Fruit fly (Drosophila melanogaster) whole organism, embryonic: ENCODE measurements around the gene CG2256.

Experiments
- Adf1 ChIP-seq: fragments of 200-800 bp; sonication (Bioruptor generic); IDR thresholded peaks from 2 replicates; pipeline ENCODE4 v1.3.6; 2022; ENCODE audit warnings: missing biosample characterization, missing genetic modification characterization
- Aef1 ChIP-seq: fragments of 200-800 bp; sonication (Bioruptor generic); IDR thresholded peaks from 3 replicates; pipeline ENCODE4 v1.3.6; 2022; ENCODE audit warnings: missing biosample characterization, missing genetic modification characterization
- Antp ChIP-seq: fragments of 200-800 bp; sonication (Bioruptor generic); optimal IDR thresholded peaks from 3 replicates; lab custom pipeline; 2016; ENCODE audit warnings: missing biosample characterization, missing genetic modification characterization
- Atf-2 ChIP-seq: fragments of 200-800 bp; sonication (Bioruptor generic); optimal IDR thresholded peaks from 2 replicates; lab custom pipeline; 2016; ENCODE audit warnings: missing biosample characterization, missing genetic modification characterization
- Awh ChIP-seq: fragments of 200-800 bp; sonication (Bioruptor generic); IDR thresholded peaks from 2 replicates; pipeline ENCODE4, ENCODE4 v1.3.6; 2022; ENCODE audit warnings: missing biosample characterization, missing genetic modification characterization
- BEAF-32 ChIP-seq: fragments of 200-800 bp; sonication (Bioruptor generic); optimal IDR thresholded peaks from 3 replicates; lab custom pipeline; 2017; ENCODE audit warnings: missing biosample characterization, missing genetic modification characterization, mild to moderate bottlenecking, moderate library complexity, missing genetic modification reagents
- BtbVII ChIP-seq: fragments of 200-800 bp; sonication (Bioruptor generic); optimal IDR thresholded peaks from 3 replicates; lab custom pipeline; 2017; ENCODE audit warnings: missing biosample characterization, mild to moderate bottlenecking, missing genetic modification characterization
- CG11560 ChIP-seq: fragments of 200-800 bp; sonication (Bioruptor generic); IDR thresholded peaks from 3 replicates; pipeline ENCODE4 v1.3.6; 2022; ENCODE audit warnings: missing biosample characterization, missing genetic modification characterization
- CG12659 ChIP-seq: fragments of 200-800 bp; sonication (Bioruptor generic); optimal IDR thresholded peaks from 3 replicates; lab custom pipeline; 2017; ENCODE audit warnings: mild to moderate bottlenecking, missing biosample characterization, missing genetic modification reagents, missing genetic modification characterization
- CG14441 ChIP-seq: fragments of 200-800 bp; sonication (Bioruptor generic); IDR thresholded peaks from 2 replicates; pipeline ENCODE4 v1.3.6; 2022; ENCODE audit warnings: missing biosample characterization, missing genetic modification characterization
- CG1603 ChIP-seq: fragments of 200-800 bp; sonication (Bioruptor generic); optimal IDR thresholded peaks from 2 replicates; lab custom pipeline; 2019; ENCODE audit warnings: missing biosample characterization, mild to moderate bottlenecking, missing genetic modification characterization, moderate library complexity
- CG17186 ChIP-seq: fragments of 200-800 bp; sonication (Bioruptor generic); optimal IDR thresholded peaks from 3 replicates; lab custom pipeline; 2017; ENCODE audit warnings: missing biosample characterization, missing genetic modification reagents, missing genetic modification characterization
- CG3163 ChIP-seq: fragments of 200-800 bp; sonication (Bioruptor generic); optimal IDR thresholded peaks from 3 replicates; lab custom pipeline; 2016; ENCODE audit warnings: missing biosample characterization, missing genetic modification characterization
- CG32767 ChIP-seq: fragments of 200-800 bp; sonication (Bioruptor generic); IDR thresholded peaks from 2 replicates; pipeline ENCODE4 v1.3.6; 2022; ENCODE audit warnings: missing biosample characterization, missing genetic modification characterization
- CG34376 ChIP-seq: fragments of 200-800 bp; sonication (Bioruptor generic); optimal IDR thresholded peaks from 2 replicates; lab custom pipeline; 2018; ENCODE audit warnings: missing biosample characterization, mild to moderate bottlenecking, missing genetic modification characterization
- CG4282 ChIP-seq: fragments of 200-800 bp; sonication (Bioruptor generic); optimal IDR thresholded peaks from 2 replicates; lab custom pipeline; 2016; ENCODE audit warnings: missing biosample characterization, missing genetic modification characterization
- CG4730 ChIP-seq: fragments of 200-800 bp; sonication (Bioruptor generic); IDR thresholded peaks from 2 replicates; pipeline ENCODE4 v1.3.6; 2022; ENCODE audit warnings: missing biosample characterization, missing genetic modification characterization
- CG6791 ChIP-seq: fragments of 200-800 bp; sonication (Bioruptor generic); IDR thresholded peaks from 3 replicates; pipeline ENCODE4 v1.3.6; 2022; ENCODE audit warnings: missing biosample characterization, missing genetic modification characterization; ENCODE audit not compliant: partially characterized antibody
- CG8924 ChIP-seq: fragments of 200-800 bp; optimal IDR thresholded peaks from 3 replicates; lab custom pipeline; 2019; ENCODE audit warnings: missing biosample characterization, mild to moderate bottlenecking, missing genetic modification characterization, moderate library complexity
- CG9437 ChIP-seq: fragments of 200-800 bp; sonication (Bioruptor generic); optimal IDR thresholded peaks from 2 replicates; lab custom pipeline; 2018; ENCODE audit warnings: missing biosample characterization, mild to moderate bottlenecking, missing genetic modification characterization
- ERR ChIP-seq: fragments of 200-800 bp; sonication (Bioruptor generic); optimal IDR thresholded peaks from 2 replicates; lab custom pipeline; 2016; ENCODE audit warnings: missing biosample characterization, missing genetic modification characterization
- H2.0 ChIP-seq: fragments of 200-800 bp; sonication (Bioruptor generic); IDR thresholded peaks from 2 replicates; pipeline ENCODE4 v1.3.6; 2022; ENCODE audit warnings: missing biosample characterization, missing genetic modification characterization
- Hand ChIP-seq: fragments of 200-800 bp; sonication (Bioruptor generic); optimal IDR thresholded peaks from 2 replicates; lab custom pipeline; 2017; ENCODE audit warnings: mild to moderate bottlenecking, missing biosample characterization, missing genetic modification reagents, missing genetic modification characterization
- Hr3 ChIP-seq: fragments of 200-800 bp; sonication (Bioruptor generic); optimal IDR thresholded peaks from 3 replicates; lab custom pipeline; 2016; ENCODE audit warnings: missing biosample characterization, missing genetic modification characterization
- Max ChIP-seq: fragments of 200-800 bp; sonication (Bioruptor generic); optimal IDR thresholded peaks from 2 replicates; lab custom pipeline; 2016; ENCODE audit warnings: missing biosample characterization, mild to moderate bottlenecking, missing genetic modification characterization
- Meics ChIP-seq: fragments of 200-800 bp; sonication (Bioruptor generic); optimal IDR thresholded peaks from 2 replicates; lab custom pipeline; 2017; ENCODE audit warnings: missing biosample characterization, mild to moderate bottlenecking, missing genetic modification characterization
- NC2α ChIP-seq: fragments of 200-800 bp; sonication (Bioruptor generic); optimal IDR thresholded peaks from 2 replicates; lab custom pipeline; 2016; ENCODE audit warnings: missing biosample characterization, missing genetic modification characterization
- NK7.1 ChIP-seq: fragments of 200-800 bp; sonication (Bioruptor generic); optimal IDR thresholded peaks from 3 replicates; lab custom pipeline; 2016; ENCODE audit warnings: missing biosample characterization, missing genetic modification characterization
- Rfx ChIP-seq: fragments of 200-800 bp; sonication (Bioruptor generic); IDR thresholded peaks from 2 replicates; pipeline ENCODE4 v1.3.6; 2022; ENCODE audit warnings: missing biosample characterization, missing genetic modification characterization
- Scr ChIP-seq: fragments of 200-800 bp; sonication (Bioruptor generic); IDR thresholded peaks from 2 replicates; pipeline ENCODE4 v1.3.6; 2022; ENCODE audit warnings: missing biosample characterization, missing genetic modification characterization; ENCODE audit not compliant: partially characterized antibody
- ato ChIP-seq: fragments of 200-800 bp; sonication (Bioruptor generic); IDR thresholded peaks from 2 replicates; pipeline ENCODE4 v1.3.6; 2022; ENCODE audit warnings: missing biosample characterization, missing genetic modification characterization; ENCODE audit not compliant: partially characterized antibody
- az2 ChIP-seq: fragments of 200-800 bp; sonication (Bioruptor generic); optimal IDR thresholded peaks from 3 replicates; lab custom pipeline; 2016; ENCODE audit warnings: missing biosample characterization, missing genetic modification characterization
- bcd ChIP-seq: fragments of 200-800 bp; sonication (Bioruptor generic); optimal IDR thresholded peaks from 2 replicates; lab custom pipeline; 2017; ENCODE audit warnings: missing biosample characterization, mild to moderate bottlenecking, missing genetic modification characterization
- cas ChIP-seq: fragments of 200-800 bp; sonication (Bioruptor generic); IDR thresholded peaks from 2 replicates; pipeline ENCODE4 v1.3.6; 2022; ENCODE audit warnings: missing biosample characterization, missing genetic modification characterization
- chif ChIP-seq, 2 experiments: fragments of 200-800 bp; sonication (Bioruptor generic); optimal IDR thresholded peaks; 3 replicates each; lab custom pipeline; 2016; ENCODE audit warnings: missing biosample characterization in 2 of 2, missing genetic modification characterization in 2 of 2
- chinmo ChIP-seq: fragments of 200-800 bp; sonication (Bioruptor generic); IDR thresholded peaks from 4 replicates; pipeline ENCODE4 v1.3.6; 2022; ENCODE audit warnings: missing biosample characterization, missing genetic modification characterization; ENCODE audit not compliant: partially characterized antibody
- croc ChIP-seq: fragments of 200-800 bp; sonication (Bioruptor generic); conservative IDR thresholded peaks from 3 replicates; pipeline ENCODE4 v1.3.6; 2022; ENCODE audit warnings: missing biosample characterization, missing genetic modification characterization
- kah ChIP-seq: fragments of 200-800 bp; sonication (Bioruptor generic); optimal IDR thresholded peaks from 2 replicates; lab custom pipeline; 2018; ENCODE audit warnings: missing biosample characterization, mild to moderate bottlenecking, missing genetic modification characterization
- kni ChIP-seq: fragments of 200-800 bp; sonication (Bioruptor generic); optimal IDR thresholded peaks from 3 replicates; lab custom pipeline; 2017; ENCODE audit warnings: mild to moderate bottlenecking, missing biosample characterization, missing genetic modification reagents, missing genetic modification characterization
- lbe ChIP-seq: fragments of 200-800 bp; sonication (Bioruptor generic); optimal IDR thresholded peaks from 2 replicates; lab custom pipeline; 2016; ENCODE audit warnings: missing biosample characterization, mild to moderate bottlenecking, missing genetic modification characterization
- mld ChIP-seq: fragments of 200-800 bp; sonication (Bioruptor generic); IDR thresholded peaks from 3 replicates; pipeline ENCODE4 v1.3.6; 2022; ENCODE audit warnings: missing biosample characterization, missing genetic modification characterization; ENCODE audit not compliant: partially characterized antibody
- nerfin-1 ChIP-seq: fragments of 200-800 bp; sonication (Bioruptor generic); optimal IDR thresholded peaks from 3 replicates; lab custom pipeline; 2019; ENCODE audit warnings: missing biosample characterization, mild to moderate bottlenecking, missing genetic modification characterization, moderate library complexity
- org-1 ChIP-seq: fragments of 200-800 bp; sonication (Bioruptor generic); optimal IDR thresholded peaks from 2 replicates; lab custom pipeline; 2017; ENCODE audit warnings: missing biosample characterization, missing genetic modification characterization
- ssp ChIP-seq: fragments of 200-800 bp; sonication (Bioruptor generic); IDR thresholded peaks from 2 replicates; pipeline ENCODE4 v1.3.6; 2022; ENCODE audit warnings: missing biosample characterization, missing genetic modification characterization
- toy ChIP-seq: fragments of 200-800 bp; sonication (Bioruptor generic); IDR thresholded peaks from 2 replicates; pipeline ENCODE4 v1.3.6; 2022; ENCODE audit warnings: missing biosample characterization, missing genetic modification characterization
- trem ChIP-seq: fragments of 200-800 bp; optimal IDR thresholded peaks from 3 replicates; lab custom pipeline; 2019; ENCODE audit warnings: missing biosample characterization, mild to moderate bottlenecking, missing genetic modification characterization, moderate library complexity
- unc-4 ChIP-seq: fragments of 200-800 bp; sonication (Bioruptor generic); IDR thresholded peaks from 2 replicates; pipeline ENCODE4 v1.3.6; 2022; ENCODE audit warnings: missing biosample characterization, missing genetic modification characterization; ENCODE audit not compliant: partially characterized antibody
- unpg ChIP-seq: fragments of 200-800 bp; sonication (Bioruptor generic); optimal IDR thresholded peaks from 3 replicates; lab custom pipeline; 2018; ENCODE audit warnings: missing biosample characterization, mild to moderate bottlenecking, missing genetic modification characterization, moderate library complexity
- wdn ChIP-seq: fragments of 200-800 bp; sonication (Bioruptor generic); IDR thresholded peaks from 2 replicates; pipeline ENCODE4 v1.3.6; 2022; ENCODE audit warnings: missing biosample characterization, missing genetic modification characterization
- zen ChIP-seq: fragments of 200-800 bp; sonication (Bioruptor generic); optimal IDR thresholded peaks from 3 replicates; lab custom pipeline; 2018; ENCODE audit warnings: missing biosample characterization, mild to moderate bottlenecking, missing genetic modification characterization, moderate library complexity
- zfh1 ChIP-seq: fragments of 200-800 bp; sonication (Bioruptor generic); IDR thresholded peaks from 3 replicates; pipeline ENCODE4 v1.3.6; 2022; ENCODE audit warnings: missing biosample characterization, missing genetic modification characterization

Gene CG2256

dm6 chrX:8058446-8058900 is 28.5 kb downstream of the CG2256 start (continued):
- TF ChIP-seq CG32767 (GFP tag; lab: Robert Waterston, UW) (peak; percentile 64), CG1603 (tag; lab: Kevin White, UChicago) (peak; percentile 22), bcd (GFP tag; lab: Kevin White, UChicago) (no peak), wdn (no peak), Adf1 (GFP tag; lab: Robert Waterston, UW) (peak; percentile 34; the same call in 1 of the 2 replicates), Hand (GFP tag; lab: Kevin White, UChicago) (no peak), nerfin-1 (peak; percentile 71), ato (no peak), ERR (no peak), trem (tag; lab: Kevin White, UChicago) (no peak), zfh1 (GFP tag; lab: Robert Waterston, UW) (no peak), chif (GFP tag; optimal IDR thresholded peaks at IDR 0.05; lab: Kevin White, UChicago) (no peak), lbe (GFP tag; lab: Kevin White, UChicago) (peak; percentile 3), chinmo (peak; percentile 99), CG9437 (GFP tag; lab: Kevin White, UChicago) (peak; percentile 98), org-1 (GFP tag; lab: Kevin White, UChicago) (no peak), NK7.1 (GFP tag; lab: Kevin White, UChicago) (no peak), cas (GFP tag; lab: Robert Waterston, UW) (no peak), CG3163 (GFP tag; lab: Kevin White, UChicago) (peak; percentile 35), CG17186 (GFP tag; lab: Kevin White, UChicago) (no peak), unc-4 (GFP tag; lab: Robert Waterston, UW) (no peak), H2.0 (GFP tag; lab: Robert Waterston, UW) (no peak), Scr (no peak), Awh (GFP tag; lab: Robert Waterston, UW) (no peak), BtbVII (GFP tag; lab: Kevin White, UChicago) (peak; percentile 38), CG4730 (no peak), Hr3 (GFP tag; lab: Kevin White, UChicago) (no peak), Antp (GFP tag; lab: Kevin White, UChicago) (no peak), croc (GFP tag; lab: Robert Waterston, UW) (no peak), kah (GFP tag; lab: Kevin White, UChicago) (no peak), CG14441 (GFP tag; lab: Robert Waterston, UW) (0 out of 2 replicates have a peak, but pooled peaks have one; percentile 29), CG4282 (GFP tag; lab: Kevin White, UChicago) (no peak), Meics (GFP tag; lab: Kevin White, UChicago) (peak; percentile 15), Aef1 (GFP tag; lab: Robert Waterston, UW) (0 out of 3 replicates have a peak, but pooled peaks have one; percentile 25), CG8924 (tag; lab: Kevin White, UChicago) (peak; percentile 73), CG11560 (tag; lab: Robert Waterston, UW) (no peak), ssp (no peak), toy (GFP tag; lab: Robert Waterston, UW) (no peak), CG34376 (peak; percentile 67), kni (GFP tag; lab: Kevin White, UChicago) (peak; percentile 52), CG12659 (GFP tag; lab: Kevin White, UChicago) (peak; percentile 45), mld (no peak), unpg (GFP tag; lab: Kevin White, UChicago) (no peak), BEAF-32 (GFP tag; lab: Kevin White, UChicago) (no peak), NC2α (no peak), CG6791 (no peak), az2 (GFP tag; lab: Kevin White, UChicago) (no peak), Atf-2 (no peak), Max (GFP tag; lab: Kevin White, UChicago) (peak; percentile 29), Rfx (GFP tag; lab: Robert Waterston, UW) (0 out of 2 replicates have a peak, but pooled peaks have one; percentile 23), zen (tag; lab: Kevin White, UChicago) (no peak)
